Fruit fly (Drosophila melanogaster) whole organism, adult: ENCODE data around the gene Theg.

ENCODE experiments used
- CG11617 ChIP-seq: fragments of 200-800 bp; sonication (Bioruptor generic); optimal IDR thresholded peaks from 2 replicates; lab custom pipeline; 2017; ENCODE audit warnings: mild to moderate bottlenecking, missing biosample characterization, missing genetic modification reagents, missing genetic modification characterization
- CG12768 ChIP-seq: fragments of 200-800 bp; sonication (Bioruptor generic); optimal IDR thresholded peaks from 2 replicates; lab custom pipeline; 2017; ENCODE audit warnings: missing biosample characterization, missing genetic modification characterization, mild to moderate bottlenecking, moderate library complexity, missing genetic modification reagents
- CG14711 ChIP-seq: fragments of 200-800 bp; sonication (Bioruptor generic); optimal IDR thresholded peaks from 2 replicates; lab custom pipeline; 2018; ENCODE audit warnings: missing biosample characterization, mild to moderate bottlenecking, missing genetic modification characterization, moderate library complexity
- CG1620 ChIP-seq: fragments of 200-800 bp; sonication (Bioruptor generic); optimal IDR thresholded peaks from 2 replicates; lab custom pipeline; 2016; ENCODE audit warnings: missing biosample characterization, missing genetic modification characterization
- CG33017 ChIP-seq: fragments of 200-800 bp; sonication (Bioruptor generic); optimal IDR thresholded peaks from 2 replicates; lab custom pipeline; 2018; ENCODE audit warnings: missing biosample characterization, mild to moderate bottlenecking, missing genetic modification characterization, moderate library complexity
- CG5204 ChIP-seq: fragments of 200-800 bp; sonication (Bioruptor generic); optimal IDR thresholded peaks from 2 replicates; lab custom pipeline; 2016; ENCODE audit warnings: missing biosample characterization, missing genetic modification characterization
- CG7045 ChIP-seq: fragments of 200-800 bp; sonication (Bioruptor generic); optimal IDR thresholded peaks from 2 replicates; lab custom pipeline; 2017; ENCODE audit warnings: missing biosample characterization, mild to moderate bottlenecking, missing genetic modification characterization
- CG7101 ChIP-seq: fragments of 200-800 bp; sonication (Bioruptor generic); optimal IDR thresholded peaks from 2 replicates; lab custom pipeline; 2018; ENCODE audit warnings: missing biosample characterization, mild to moderate bottlenecking, missing genetic modification characterization, moderate library complexity
- Clk ChIP-seq: fragments of 200-800 bp; sonication (Bioruptor generic); optimal IDR thresholded peaks from 2 replicates; lab custom pipeline; 2017; ENCODE audit warnings: missing biosample characterization, missing genetic modification characterization
- Crg-1 ChIP-seq: fragments of 200-800 bp; sonication (Bioruptor generic); optimal IDR thresholded peaks from 2 replicates; lab custom pipeline; 2016; ENCODE audit warnings: missing biosample characterization, missing genetic modification characterization
- Hr96 ChIP-seq: fragments of 200-800 bp; sonication (Bioruptor generic); optimal IDR thresholded peaks from 2 replicates; lab custom pipeline; 2016; ENCODE audit warnings: missing biosample characterization, missing genetic modification characterization
- Mnt ChIP-seq: fragments of 200-800 bp; sonication (Bioruptor generic); optimal IDR thresholded peaks from 2 replicates; lab custom pipeline; 2016; ENCODE audit warnings: missing biosample characterization, mild to moderate bottlenecking, missing genetic modification characterization
- bab1 ChIP-seq: fragments of 200-800 bp; sonication (Bioruptor generic); optimal IDR thresholded peaks from 3 replicates; lab custom pipeline; 2019; ENCODE audit warnings: missing biosample characterization, mild to moderate bottlenecking, missing genetic modification characterization, moderate library complexity
- cic ChIP-seq: fragments of 200-800 bp; sonication (Bioruptor generic); optimal IDR thresholded peaks from 2 replicates; lab custom pipeline; 2017; ENCODE audit warnings: missing biosample characterization, mild to moderate bottlenecking, missing genetic modification characterization, moderate library complexity
- cnc ChIP-seq, 2 experiments: fragments of >200 bp; optimal IDR thresholded peaks; 2 replicates each; lab custom pipeline; 2017
- kay ChIP-seq: fragments of 200-800 bp; sonication (Bioruptor generic); peaks from one replicate; lab custom pipeline; 2016; ENCODE audit warnings: missing biosample characterization, missing genetic modification characterization, borderline replicate concordance
- ovo ChIP-seq: fragments of 200-800 bp; sonication (Bioruptor generic); optimal IDR thresholded peaks from 2 replicates; lab custom pipeline; 2016; ENCODE audit warnings: missing biosample characterization, missing genetic modification characterization
- pad ChIP-seq: fragments of 200-800 bp; sonication (Bioruptor generic); optimal IDR thresholded peaks from 3 replicates; lab custom pipeline; 2017; ENCODE audit warnings: missing biosample characterization, missing genetic modification characterization, mild to moderate bottlenecking, moderate library complexity, missing genetic modification reagents
- tj ChIP-seq: fragments of 200-800 bp; sonication (Bioruptor generic); optimal IDR thresholded peaks from 3 replicates; lab custom pipeline; 2017; ENCODE audit warnings: missing biosample characterization, mild to moderate bottlenecking, missing genetic modification characterization, moderate library complexity
- toe ChIP-seq: fragments of 200-800 bp; sonication (Bioruptor generic); optimal IDR thresholded peaks from 2 replicates; lab custom pipeline; 2016; ENCODE audit warnings: missing biosample characterization, missing genetic modification characterization

Gene Theg

DNA sequence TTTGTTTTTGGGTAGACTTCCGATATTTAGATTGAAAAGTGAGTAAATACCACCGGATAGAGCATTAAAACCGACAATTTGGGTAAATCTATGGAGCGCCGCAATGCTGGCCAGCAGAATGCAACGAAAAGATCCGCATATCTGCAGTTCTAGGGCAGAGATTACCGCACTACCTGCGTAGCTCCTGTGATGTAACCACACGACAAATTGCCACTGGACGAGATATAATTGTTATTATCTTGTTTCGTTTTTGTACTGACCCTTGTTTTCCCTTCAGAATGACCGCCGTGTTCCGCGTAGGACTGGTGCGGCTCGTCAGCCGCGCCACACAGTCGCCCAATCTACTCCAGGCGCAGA lies 13.2 kb downstream of the Theg start:
- TF ChIP-seq Crg-1 (GFP tag; lab: Kevin White, UChicago) (no peak), bab1 (GFP tag; lab: Kevin White, UChicago) (no peak), cic (no peak), kay (GFP tag; lab: Kevin White, UChicago) (no peak), CG5204 (GFP tag; lab: Kevin White, UChicago) (no peak), Hr96 (GFP tag; lab: Kevin White, UChicago) (no peak)

DNA sequence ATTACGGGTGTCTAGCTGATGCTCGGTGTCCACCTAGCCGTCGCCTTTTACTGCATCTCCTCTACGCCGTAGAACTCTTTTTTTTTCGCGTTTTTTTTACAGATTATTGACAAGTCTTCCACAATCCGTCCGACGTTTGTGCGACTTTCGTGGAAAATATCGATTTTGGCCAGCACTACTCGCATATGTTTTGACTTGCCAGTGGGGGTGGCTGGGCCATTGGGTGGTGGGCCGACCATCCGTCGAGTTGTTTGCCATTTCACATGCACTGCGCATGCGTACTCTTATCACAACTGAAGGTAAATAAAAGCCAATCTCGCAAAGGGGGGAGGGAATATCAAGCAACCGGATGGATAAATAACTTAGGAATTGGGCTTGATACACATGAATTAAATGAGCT lies 17.2 kb downstream of the Theg start, which contains the start of gene CG13409:
CG13409 (minus strand) TSS at position 163 of the 400 bp plus-strand sequence.
- TF ChIP-seq kay (GFP tag; lab: Kevin White, UChicago) = no peak

DNA sequence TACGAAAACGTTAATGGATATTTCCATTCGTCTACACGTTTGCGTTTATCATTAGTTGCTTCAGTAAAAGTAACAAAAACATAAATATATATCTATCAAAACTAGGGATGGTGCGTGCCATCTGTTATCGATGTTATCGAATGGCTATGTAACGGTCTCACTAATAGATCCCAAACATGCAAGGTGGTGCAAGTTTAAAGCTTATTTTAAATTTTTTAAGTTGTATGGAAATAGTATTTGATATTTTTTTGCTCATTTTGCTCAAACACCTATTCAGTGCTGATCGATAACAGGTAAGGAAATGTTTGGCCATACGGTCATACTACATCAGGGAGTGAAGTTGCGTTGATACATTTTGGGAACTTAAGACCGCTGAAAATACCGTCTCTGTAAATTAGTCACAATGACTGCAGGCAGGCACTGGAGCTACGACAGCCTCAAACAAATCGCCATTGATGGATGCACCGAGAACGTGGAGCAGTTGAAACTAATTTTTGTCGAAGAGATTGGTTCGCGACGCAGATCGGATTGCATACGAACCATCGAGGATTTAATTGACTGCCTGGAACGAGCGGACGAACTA lies 19.8 kb downstream of the Theg start, which contains the start of the genes CG45099, CG6015, pit and Fadd:
CG45099 (minus strand) TSS at position 127 of the 583 bp plus-strand sequence.
CG6015 (minus strand) TSS at position 127 of the 583 bp plus-strand sequence.
pit (plus strand) TSS at position 139 of the 583 bp plus-strand sequence.
Fadd (plus strand) TSS at position 296 of the 583 bp plus-strand sequence.
- no peak for TF ChIP-seq CG7045 (GFP tag; lab: Kevin White, UChicago)
- TF ChIP-seq toe (GFP tag; lab: Kevin White, UChicago) = no peak
- TF ChIP-seq cnc (optimal IDR thresholded peaks at IDR 0.05; lab: Kevin White, UChicago) = no peak
- peak; percentile 50 for TF ChIP-seq CG11617 (GFP tag; lab: Kevin White, UChicago)
- TF ChIP-seq tj (GFP tag; lab: Kevin White, UChicago) = no peak
- TF ChIP-seq Clk (GFP tag; lab: Kevin White, UChicago) = no peak
- no peak for TF ChIP-seq ovo (GFP tag; lab: Kevin White, UChicago)
- TF ChIP-seq kay (GFP tag; lab: Kevin White, UChicago) = no peak
- TF ChIP-seq CG12768 (GFP tag; lab: Kevin White, UChicago) = no peak
- TF ChIP-seq CG1620 (GFP tag; lab: Kevin White, UChicago) = no peak
- peak; percentile 17 for TF ChIP-seq CG7101 (tag; lab: Kevin White, UChicago)
- peak; percentile 52 for TF ChIP-seq Mnt (GFP tag; lab: Kevin White, UChicago)
- no peak for TF ChIP-seq CG33017 (tag; lab: Kevin White, UChicago)
- peak; percentile 72 for TF ChIP-seq bab1 (GFP tag; lab: Kevin White, UChicago)
- no peak for TF ChIP-seq CG5204 (GFP tag; lab: Kevin White, UChicago)
- TF ChIP-seq pad (GFP tag; lab: Kevin White, UChicago) = no peak
- peak; percentile 1 for TF ChIP-seq cic

DNA sequence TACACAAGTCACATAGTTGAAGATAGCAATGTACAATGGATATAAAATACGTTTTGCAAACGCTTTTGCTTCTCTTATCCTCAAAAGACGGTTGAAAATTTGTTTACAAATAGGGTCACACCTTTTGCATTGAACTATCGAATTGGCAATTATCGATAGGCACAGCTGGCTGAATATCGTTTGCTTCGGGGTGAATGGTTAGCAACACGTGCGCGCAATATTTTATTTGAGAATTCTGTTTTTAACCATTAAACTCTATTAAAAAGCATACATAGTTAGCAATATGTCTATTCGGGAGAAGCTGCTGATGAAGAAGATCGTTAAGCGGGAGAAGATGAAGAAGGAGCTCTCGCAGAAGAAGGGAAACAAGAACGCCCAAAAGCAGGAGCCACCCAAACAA lies 21.1 kb downstream of the Theg start:
- peak; percentile 29 for TF ChIP-seq CG14711 (tag; lab: Kevin White, UChicago)
- no peak for TF ChIP-seq CG11617 (GFP tag; lab: Kevin White, UChicago)
- TF ChIP-seq Mnt (GFP tag; lab: Kevin White, UChicago) = peak; percentile 100
- peak; percentile 41 for TF ChIP-seq bab1 (GFP tag; lab: Kevin White, UChicago)
- peak; percentile 15 for TF ChIP-seq cic

DNA sequence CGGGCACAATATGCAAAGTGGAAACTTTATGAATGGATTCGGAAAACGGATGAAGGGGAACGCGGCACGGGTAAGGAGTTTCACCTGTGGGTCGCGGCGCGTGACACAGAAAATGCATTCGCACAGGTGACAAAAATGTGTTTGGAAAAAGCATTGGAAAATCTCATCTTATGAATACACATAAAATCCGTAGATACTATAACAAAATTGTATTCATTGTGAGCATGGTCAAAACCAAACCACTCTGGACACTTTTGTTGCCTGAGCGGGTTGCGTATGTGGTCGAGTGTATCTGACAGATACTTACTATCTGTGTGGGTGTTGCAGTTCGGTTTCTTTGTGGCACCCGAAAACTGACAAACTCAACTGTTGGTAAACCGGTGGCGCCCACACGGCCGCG lies 25.0 kb downstream of the Theg start:
- no peak for TF ChIP-seq CG33017 (tag; lab: Kevin White, UChicago)
- TF ChIP-seq CG14711 (tag; lab: Kevin White, UChicago) = no peak
- no peak for TF ChIP-seq kay (GFP tag; lab: Kevin White, UChicago)
- no peak for TF ChIP-seq tj (GFP tag; lab: Kevin White, UChicago)
- TF ChIP-seq CG12768 (GFP tag; lab: Kevin White, UChicago) = no peak
- no peak for TF ChIP-seq cic
- no peak for TF ChIP-seq Mnt (GFP tag; lab: Kevin White, UChicago)
- TF ChIP-seq bab1 (GFP tag; lab: Kevin White, UChicago) = no peak

- TF ChIP-seq kay (GFP tag; lab: Kevin White, UChicago) (no peak), pad (GFP tag; lab: Kevin White, UChicago) (no peak), CG33017 (tag; lab: Kevin White, UChicago) (no peak), CG1620 (GFP tag; lab: Kevin White, UChicago) (no peak), Hr96 (GFP tag; lab: Kevin White, UChicago) (no peak), CG7101 (tag; lab: Kevin White, UChicago) (no peak), Clk (GFP tag; lab: Kevin White, UChicago) (no peak), CG5204 (GFP tag; lab: Kevin White, UChicago) (no peak), CG14711 (tag; lab: Kevin White, UChicago) (no peak), CG12768 (GFP tag; lab: Kevin White, UChicago) (no peak), toe (GFP tag; lab: Kevin White, UChicago) (no peak), CG7045 (GFP tag; lab: Kevin White, UChicago) (no peak), ovo (GFP tag; lab: Kevin White, UChicago) (no peak), Crg-1 (GFP tag; lab: Kevin White, UChicago) (no peak), tj (GFP tag; lab: Kevin White, UChicago) (no peak), bab1 (GFP tag; lab: Kevin White, UChicago) (no peak), CG11617 (GFP tag; lab: Kevin White, UChicago) (no peak)
Measured at dm6 chr3R:22040400-22040799, 25.9 kb downstream of the Theg start.
